Fruit fly (Drosophila melanogaster): Measurements from ENCODE around the gene AIMP2.

DNA sequence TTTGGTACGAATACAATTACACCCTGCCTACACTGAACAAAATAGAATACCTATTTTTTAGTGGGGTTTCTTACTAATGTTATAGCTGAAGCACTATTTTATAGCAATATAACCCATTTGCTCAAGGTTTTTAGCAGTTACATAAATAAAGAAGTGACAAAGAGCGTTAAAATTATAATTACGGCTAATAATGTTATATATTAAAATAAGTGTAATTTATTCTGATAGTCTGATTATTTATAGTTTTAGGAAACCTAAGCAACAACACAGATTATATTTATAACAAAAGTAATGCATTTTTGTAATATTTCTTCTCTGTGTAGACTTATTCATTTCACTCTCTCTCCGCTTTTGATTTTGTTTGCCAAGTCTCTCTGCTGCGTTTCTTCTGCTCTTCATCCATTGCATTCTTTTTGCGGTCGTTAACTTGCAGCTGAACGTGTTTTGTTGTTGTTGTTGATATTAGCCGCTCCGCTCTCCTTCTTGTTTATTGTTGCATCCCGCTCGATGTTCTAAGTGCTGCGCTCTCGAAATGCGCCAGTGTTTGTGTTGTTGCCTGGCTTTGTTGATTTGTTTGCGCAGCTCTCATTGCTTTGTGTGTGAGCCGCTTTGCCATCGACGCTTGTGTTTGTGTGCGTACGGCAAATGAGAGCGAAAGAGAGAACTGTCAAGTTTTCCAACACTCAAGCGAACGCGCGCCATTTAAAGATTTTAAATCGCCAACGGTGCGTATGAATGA lies 42.4 kb downstream of the AIMP2 start:
- TF ChIP-seq Pif1A (GFP tag; optimal IDR thresholded peaks at IDR 0.05), result peak; percentile 62
- peak; percentile 98 for TF ChIP-seq CG8301 (tag; optimal IDR thresholded peaks at IDR 0.05)
- peak; percentile 98 for TF ChIP-seq CG14655 (GFP tag; optimal IDR thresholded peaks at IDR 0.05)
- TF ChIP-seq D1 (tag; optimal IDR thresholded peaks at IDR 0.05), result peak; percentile 93
- TF ChIP-seq Ets98B (GFP tag; IDR thresholded peaks at IDR 0.05), result peak; percentile 74
- peak; percentile 87 for TF ChIP-seq CG4496 (GFP tag; IDR thresholded peaks at IDR 0.05)
